Worm (Caenorhabditis elegans): ENCODE data around the gene fbxa-155.

ce11 chrIII:10012136-10012535 is 2.1 kb upstream of the fbxa-155 start, which contains the start of gene C05B5.16:
- TF ChIP-seq ceh-27 (GFP tag; optimal IDR thresholded peaks at IDR 0.05) (no peak), ama-1 (optimal IDR thresholded peaks at IDR 0.05) (no peak), ama-1 (GFP tag; optimal IDR thresholded peaks at IDR 0.05) (no peak)

Measured in whole organism, young adult.